Fruit fly (Drosophila melanogaster) whole organism, embryonic: Measurements from ENCODE around the gene bsk.
A peak's percentile ranks its signal among the peaks of the same experiment; 100 is the strongest.

ENCODE experiments used
- Asciz ChIP-seq: fragments of 200-800 bp; sonication (Bioruptor generic); optimal IDR thresholded peaks from 2 replicates; lab custom pipeline; 2017; ENCODE audit warnings: missing biosample characterization, mild to moderate bottlenecking, missing genetic modification characterization, missing genetic modification reagents
- Awh ChIP-seq: fragments of 200-800 bp; sonication (Bioruptor generic); IDR thresholded peaks from 2 replicates; pipeline ENCODE4, ENCODE4 v1.3.6; 2022; ENCODE audit warnings: missing biosample characterization, missing genetic modification characterization
- CG11560 ChIP-seq: fragments of 200-800 bp; sonication (Bioruptor generic); IDR thresholded peaks from 3 replicates; pipeline ENCODE4 v1.3.6; 2022; ENCODE audit warnings: missing biosample characterization, missing genetic modification characterization
- CG12155 ChIP-seq: fragments of 200-800 bp; sonication (Bioruptor generic); optimal IDR thresholded peaks from 3 replicates; lab custom pipeline; 2016; ENCODE audit warnings: missing biosample characterization, missing genetic modification characterization
- CG13123 ChIP-seq: fragments of 200-800 bp; sonication (Bioruptor generic); optimal IDR thresholded peaks from 2 replicates; lab custom pipeline; 2016; ENCODE audit warnings: missing biosample characterization, missing genetic modification characterization
- CG16779 ChIP-seq: fragments of 200-800 bp; sonication (Bioruptor generic); IDR thresholded peaks from 2 replicates; pipeline ENCODE4 v1.3.6; 2022; ENCODE audit warnings: missing biosample characterization, missing genetic modification characterization
- CG1792 ChIP-seq: fragments of 200-800 bp; sonication (Bioruptor generic); optimal IDR thresholded peaks from 2 replicates; lab custom pipeline; 2016; ENCODE audit warnings: missing biosample characterization, missing genetic modification characterization
- CG2116 ChIP-seq: fragments of 200-800 bp; sonication (Bioruptor generic); optimal IDR thresholded peaks from 3 replicates; lab custom pipeline; 2018; ENCODE audit warnings: missing biosample characterization, mild to moderate bottlenecking, missing genetic modification characterization
- CG31365 ChIP-seq: fragments of 200-800 bp; sonication (Bioruptor generic); optimal IDR thresholded peaks from 2 replicates; lab custom pipeline; 2018; ENCODE audit warnings: missing biosample characterization, mild to moderate bottlenecking, missing genetic modification characterization
- CG3407 ChIP-seq: fragments of 200-800 bp; sonication (Bioruptor generic); optimal IDR thresholded peaks from 2 replicates; lab custom pipeline; 2018; ENCODE audit warnings: missing biosample characterization, mild to moderate bottlenecking, missing genetic modification characterization
- CG34376 ChIP-seq: fragments of 200-800 bp; sonication (Bioruptor generic); optimal IDR thresholded peaks from 2 replicates; lab custom pipeline; 2018; ENCODE audit warnings: missing biosample characterization, mild to moderate bottlenecking, missing genetic modification characterization
- CG5953 ChIP-seq: fragments of 200-800 bp; sonication (Bioruptor generic); IDR thresholded peaks from 2 replicates; pipeline ENCODE4 v1.3.6; 2022; ENCODE audit warnings: missing biosample characterization, missing genetic modification characterization
- CG6765 ChIP-seq: fragments of 200-800 bp; sonication (Bioruptor generic); optimal IDR thresholded peaks from 3 replicates; lab custom pipeline; 2017; ENCODE audit warnings: missing biosample characterization, mild to moderate bottlenecking, missing genetic modification characterization
- CG8359 ChIP-seq: fragments of 200-800 bp; sonication (Bioruptor generic); optimal IDR thresholded peaks from 2 replicates; lab custom pipeline; 2017; ENCODE audit warnings: missing biosample characterization, mild to moderate bottlenecking, missing genetic modification characterization, borderline replicate concordance
- CG8478 ChIP-seq: fragments of >200 bp; optimal IDR thresholded peaks from 2 replicates; lab custom pipeline; 2018
- D ChIP-seq, 2 experiments: fragments of 200-800 bp in 1 of 2; fragments of >200 bp in 1 of 2; sonication (Bioruptor generic) in 1 of 2; optimal IDR thresholded peaks; 2 replicates in 1 of 2; 3 replicates in 1 of 2; lab custom pipeline; 2017; ENCODE audit warnings: mild to moderate bottlenecking in 1 of 2, missing biosample characterization in 1 of 2, missing genetic modification characterization in 1 of 2, missing genetic modification reagents in 1 of 2
- Dref ChIP-seq: fragments of 200-800 bp; sonication (Bioruptor generic); IDR thresholded peaks from 2 replicates; pipeline ENCODE4 v1.3.6; 2022; ENCODE audit warnings: missing biosample characterization, missing genetic modification characterization
- Hey ChIP-seq: fragments of 200-800 bp; sonication (Bioruptor generic); optimal IDR thresholded peaks from 3 replicates; lab custom pipeline; 2018; ENCODE audit warnings: missing biosample characterization, mild to moderate bottlenecking, missing genetic modification characterization
- Jarid2 ChIP-seq: fragments of 200-800 bp; sonication (Bioruptor generic); optimal IDR thresholded peaks from 3 replicates; lab custom pipeline; 2017; ENCODE audit warnings: mild to moderate bottlenecking, missing biosample characterization, missing genetic modification reagents, missing genetic modification characterization
- Lim3 ChIP-seq: fragments of 200-800 bp; sonication (Bioruptor generic); IDR thresholded peaks from 2 replicates; pipeline ENCODE4 v1.3.6; 2022; ENCODE audit warnings: missing biosample characterization, missing genetic modification characterization
- MBD-R2 ChIP-seq: fragments of 200-800 bp; sonication (Bioruptor generic); IDR thresholded peaks from 2 replicates; pipeline ENCODE4 v1.3.6; 2022; ENCODE audit warnings: missing biosample characterization, missing genetic modification characterization
- Myb ChIP-seq: fragments of 200-800 bp; sonication (Bioruptor generic); optimal IDR thresholded peaks from 2 replicates; lab custom pipeline; 2016; ENCODE audit warnings: missing biosample characterization, missing genetic modification characterization
- NfI ChIP-seq: fragments of 200-800 bp; sonication (Bioruptor generic); optimal IDR thresholded peaks from 3 replicates; lab custom pipeline; 2018; ENCODE audit warnings: missing biosample characterization, mild to moderate bottlenecking, missing genetic modification characterization, moderate library complexity
- Six4 ChIP-seq: fragments of 200-800 bp; sonication (Bioruptor generic); optimal IDR thresholded peaks from 2 replicates; lab custom pipeline; 2016; ENCODE audit warnings: missing biosample characterization, missing genetic modification characterization
- Taf1 ChIP-seq: fragments of 200-800 bp; sonication (Bioruptor generic); IDR thresholded peaks from 2 replicates; pipeline ENCODE4 v1.3.6; 2022; ENCODE audit warnings: missing biosample characterization, missing genetic modification characterization
- Xrp1 ChIP-seq: fragments of 200-800 bp; sonication (Bioruptor generic); IDR thresholded peaks from 2 replicates; pipeline ENCODE4 v1.3.6; 2022; ENCODE audit warnings: missing biosample characterization, missing genetic modification characterization
- al ChIP-seq: fragments of 200-800 bp; sonication (Bioruptor generic); IDR thresholded peaks from 2 replicates; pipeline ENCODE4 v1.3.6; 2022; ENCODE audit warnings: missing biosample characterization, missing genetic modification characterization
- ap ChIP-seq: fragments of 200-800 bp; sonication (Bioruptor generic); IDR thresholded peaks from 2 replicates; pipeline ENCODE4 v1.3.6; 2022; ENCODE audit warnings: missing biosample characterization, missing genetic modification characterization
- az2 ChIP-seq: fragments of 200-800 bp; sonication (Bioruptor generic); optimal IDR thresholded peaks from 3 replicates; lab custom pipeline; 2016; ENCODE audit warnings: missing biosample characterization, missing genetic modification characterization
- bab2 ChIP-seq: fragments of 200-800 bp; sonication (Bioruptor generic); optimal IDR thresholded peaks from 2 replicates; lab custom pipeline; 2016; ENCODE audit warnings: missing biosample characterization, missing genetic modification characterization
- caup ChIP-seq: fragments of 200-800 bp; sonication (Bioruptor generic); optimal IDR thresholded peaks from 3 replicates; lab custom pipeline; 2017; ENCODE audit warnings: missing biosample characterization, mild to moderate bottlenecking, missing genetic modification characterization, moderate library complexity; ENCODE audit not compliant: severe bottlenecking
- cg ChIP-seq: fragments of 200-800 bp; sonication (Bioruptor generic); optimal IDR thresholded peaks from 3 replicates; lab custom pipeline; 2019; ENCODE audit warnings: missing biosample characterization, mild to moderate bottlenecking, missing genetic modification characterization, moderate library complexity
- croc ChIP-seq: fragments of 200-800 bp; sonication (Bioruptor generic); conservative IDR thresholded peaks from 3 replicates; pipeline ENCODE4 v1.3.6; 2022; ENCODE audit warnings: missing biosample characterization, missing genetic modification characterization
- dmrt99B ChIP-seq: fragments of 200-800 bp; sonication (Bioruptor generic); optimal IDR thresholded peaks from 2 replicates; lab custom pipeline; 2018; ENCODE audit warnings: missing biosample characterization, mild to moderate bottlenecking, missing genetic modification characterization, moderate library complexity
- fd102C ChIP-seq: fragments of 200-800 bp; sonication (Bioruptor generic); optimal IDR thresholded peaks from 2 replicates; lab custom pipeline; 2018; ENCODE audit warnings: missing biosample characterization, mild to moderate bottlenecking, missing genetic modification characterization, moderate library complexity
- ftz-f1 ChIP-seq: fragments of 200-800 bp; sonication (Bioruptor generic); optimal IDR thresholded peaks from 2 replicates; lab custom pipeline; 2016; ENCODE audit warnings: missing biosample characterization, missing genetic modification characterization
- gcm2 ChIP-seq: fragments of 200-800 bp; sonication (Bioruptor generic); optimal IDR thresholded peaks from 2 replicates; lab custom pipeline; 2016; ENCODE audit warnings: missing biosample characterization, missing genetic modification characterization
- grn ChIP-seq: fragments of 200-800 bp; sonication (Bioruptor generic); optimal IDR thresholded peaks from 3 replicates; lab custom pipeline; 2017; ENCODE audit warnings: missing biosample characterization, missing genetic modification characterization
- hb ChIP-seq: fragments of 200-800 bp; sonication (Bioruptor generic); IDR thresholded peaks from 3 replicates; pipeline ENCODE4 v1.3.6; 2022; ENCODE audit warnings: missing biosample characterization, missing genetic modification characterization; ENCODE audit not compliant: partially characterized antibody
- jigr1 ChIP-seq: fragments of 200-800 bp; sonication (Bioruptor generic); IDR thresholded peaks from 3 replicates; pipeline ENCODE4 v1.3.6; 2022; ENCODE audit warnings: missing biosample characterization, missing genetic modification characterization
- lmd ChIP-seq: fragments of 200-800 bp; sonication (Bioruptor generic); IDR thresholded peaks from 2 replicates; pipeline ENCODE4 v1.3.6; 2022; ENCODE audit warnings: missing biosample characterization, missing genetic modification characterization
- pzg ChIP-seq: fragments of 200-800 bp; sonication (Bioruptor generic); optimal IDR thresholded peaks from 3 replicates; lab custom pipeline; 2018; ENCODE audit warnings: missing biosample characterization, mild to moderate bottlenecking, missing genetic modification characterization, moderate library complexity
- sc ChIP-seq, 3 experiments: fragments of >200 bp in 2 of 3; fragments of 200-800 bp in 1 of 3; sonication (Bioruptor generic) in 1 of 3; optimal IDR thresholded peaks; 2 replicates in 2 of 3; 3 replicates in 1 of 3; lab custom pipeline; 2017; ENCODE audit warnings: mild to moderate bottlenecking in 1 of 3, missing biosample characterization in 1 of 3, missing genetic modification characterization in 1 of 3, missing genetic modification reagents in 1 of 3
- shn ChIP-seq: fragments of 200-800 bp; sonication (Bioruptor generic); optimal IDR thresholded peaks from 3 replicates; lab custom pipeline; 2016; ENCODE audit warnings: missing biosample characterization, missing genetic modification characterization
- sim ChIP-seq: fragments of 200-800 bp; sonication (Bioruptor generic); IDR thresholded peaks from 2 replicates; pipeline ENCODE4 v1.3.6; 2022; ENCODE audit warnings: missing biosample characterization, missing genetic modification characterization
- ssp ChIP-seq: fragments of 200-800 bp; sonication (Bioruptor generic); IDR thresholded peaks from 2 replicates; pipeline ENCODE4 v1.3.6; 2022; ENCODE audit warnings: missing biosample characterization, missing genetic modification characterization
- stc ChIP-seq: fragments of 200-800 bp; sonication (Bioruptor generic); IDR thresholded peaks from 2 replicates; pipeline ENCODE4 v1.3.6; 2022; ENCODE audit warnings: missing biosample characterization, missing genetic modification characterization
- tio ChIP-seq: fragments of 200-800 bp; sonication (Bioruptor generic); optimal IDR thresholded peaks from 2 replicates; lab custom pipeline; 2017; ENCODE audit warnings: missing biosample characterization, missing genetic modification characterization, inconsistent platforms
- twi ChIP-seq: fragments of 200-800 bp; optimal IDR thresholded peaks from 2 replicates; lab custom pipeline; 2019; ENCODE audit warnings: missing biosample characterization, mild to moderate bottlenecking, missing genetic modification characterization, moderate library complexity
- tx ChIP-seq: fragments of 200-800 bp; sonication (Bioruptor generic); optimal IDR thresholded peaks from 2 replicates; lab custom pipeline; 2016; ENCODE audit warnings: missing biosample characterization, missing genetic modification characterization
- usp ChIP-seq: fragments of >200 bp; optimal IDR thresholded peaks from 2 replicates; lab custom pipeline; 2017; ENCODE audit warnings: missing biosample characterization, missing genetic modification characterization

The bsk gene

dm6 chr2L:10292066-10292560, 41.8 kb upstream of the bsk start, which contains the start of gene Ufd4 (continued):
- no peak for TF ChIP-seq fd102C (GFP tag; lab: Kevin White, UChicago)
- peak; percentile 84 for TF ChIP-seq cg (GFP tag; lab: Kevin White, UChicago)
- TF ChIP-seq NfI (GFP tag; lab: Kevin White, UChicago) = no peak
- TF ChIP-seq CG6765 = peak; percentile 57
- TF ChIP-seq jigr1 (GFP tag; lab: Robert Waterston, UW) = no peak
- peak; percentile 43 for TF ChIP-seq CG2116
- TF ChIP-seq al (GFP tag; lab: Robert Waterston, UW) = no peak
- peak; percentile 62 for TF ChIP-seq pzg (GFP tag; lab: Kevin White, UChicago)
- peak; percentile 72 for TF ChIP-seq az2 (GFP tag; lab: Kevin White, UChicago)
- TF ChIP-seq twi (tag; lab: Kevin White, UChicago) = no peak
- TF ChIP-seq CG3407 = no peak
- TF ChIP-seq CG8478 (lab: Kevin White, UChicago) = no peak
- TF ChIP-seq CG16779 (GFP tag; lab: Robert Waterston, UW) = no peak
- peak; percentile 33 for TF ChIP-seq shn
- peak; percentile 6 for TF ChIP-seq CG13123 (GFP tag; lab: Kevin White, UChicago)
- TF ChIP-seq CG8359 (GFP tag; lab: Kevin White, UChicago) = no peak
- no peak for TF ChIP-seq ftz-f1 (GFP tag; lab: Kevin White, UChicago)
- TF ChIP-seq ssp (GFP tag; lab: Robert Waterston, UW) = no peak; the same call in 1 of the 2 replicates
- peak; percentile 79 for TF ChIP-seq Xrp1 (GFP tag; lab: Robert Waterston, UW)
- no peak for TF ChIP-seq Taf1
- TF ChIP-seq gcm2 = peak; percentile 56
- TF ChIP-seq tx (GFP tag; lab: Kevin White, UChicago) = peak; percentile 58
- no peak for TF ChIP-seq dmrt99B (tag; lab: Kevin White, UChicago)
- TF ChIP-seq CG1792 (GFP tag; lab: Kevin White, UChicago) = peak; percentile 20
- peak; percentile 38 for TF ChIP-seq CG34376 (GFP tag; lab: Kevin White, UChicago)
- TF ChIP-seq sc (optimal IDR thresholded peaks at IDR 0.05; lab: Kevin White, UChicago) = no peak
- no peak for TF ChIP-seq sc (GFP tag; optimal IDR thresholded peaks at IDR 0.05; lab: Kevin White, UChicago)
- TF ChIP-seq Six4 (GFP tag; lab: Kevin White, UChicago) = peak; percentile 29
- TF ChIP-seq Asciz (GFP tag; lab: Kevin White, UChicago) = no peak
- TF ChIP-seq D (optimal IDR thresholded peaks at IDR 0.05; lab: Kevin White, UChicago) = no peak
- peak; percentile 26 for TF ChIP-seq D (GFP tag; optimal IDR thresholded peaks at IDR 0.05; lab: Kevin White, UChicago)
- TF ChIP-seq MBD-R2 (GFP tag; lab: Robert Waterston, UW) = peak; percentile 45; the same call in 1 of the 2 replicates
- no peak for TF ChIP-seq usp
- TF ChIP-seq CG11560 (tag; lab: Robert Waterston, UW) = no peak
- no peak for TF ChIP-seq caup (GFP tag; lab: Kevin White, UChicago)
- peak; percentile 56 for TF ChIP-seq bab2 (GFP tag; lab: Kevin White, UChicago)
- peak; percentile 80 for TF ChIP-seq stc (GFP tag; lab: Robert Waterston, UW)
- TF ChIP-seq ap (GFP tag; lab: Robert Waterston, UW) = no peak
- TF ChIP-seq Dref (GFP tag; lab: Robert Waterston, UW) = peak; percentile 81
- TF ChIP-seq hb (GFP tag; lab: Robert Waterston, UW) = no peak
- TF ChIP-seq sim = peak; percentile 54; the same call in 1 of the 2 replicates
- no peak for TF ChIP-seq croc (GFP tag; lab: Robert Waterston, UW)
- no peak for TF ChIP-seq CG5953 (GFP tag; lab: Robert Waterston, UW)
- no peak for TF ChIP-seq Jarid2 (GFP tag; lab: Kevin White, UChicago)
- no peak for TF ChIP-seq grn (GFP tag; lab: Kevin White, UChicago)
- no peak for TF ChIP-seq Lim3 (GFP tag; lab: Robert Waterston, UW)
- no peak for TF ChIP-seq tio (GFP tag; lab: Kevin White, UChicago)
- no peak for TF ChIP-seq CG31365 (tag; lab: Kevin White, UChicago)
- TF ChIP-seq CG12155 (GFP tag; lab: Kevin White, UChicago) = peak; percentile 57
- no peak for TF ChIP-seq Awh (GFP tag; lab: Robert Waterston, UW)
- peak; percentile 21 for TF ChIP-seq Myb (GFP tag; lab: Kevin White, UChicago)
- TF ChIP-seq lmd = no peak
- no peak for TF ChIP-seq Hey (tag; lab: Kevin White, UChicago)
